Fruit fly (Drosophila melanogaster) whole organism, pupa: ENCODE measurements around the gene CG13896.

Experiments used
- CG10348 ChIP-seq: fragments of 200-800 bp; sonication (Bioruptor generic); IDR thresholded peaks from 2 replicates; pipeline ENCODE4 v1.3.6; 2022; ENCODE audit warnings: missing biosample characterization, missing genetic modification characterization
- CG12605 ChIP-seq: fragments of 200-800 bp; sonication (Bioruptor generic); IDR thresholded peaks from 2 replicates; pipeline ENCODE4 v1.3.6; 2022; ENCODE audit warnings: missing biosample characterization, missing genetic modification characterization
- CG13204 ChIP-seq: fragments of 200-800 bp; sonication (Bioruptor generic); optimal IDR thresholded peaks from 2 replicates; lab custom pipeline; 2018; ENCODE audit warnings: missing biosample characterization, mild to moderate bottlenecking, missing genetic modification characterization, moderate library complexity
- CG14655 ChIP-seq: fragments of 200-800 bp; sonication (Bioruptor generic); optimal IDR thresholded peaks from 3 replicates; lab custom pipeline; 2017; ENCODE audit warnings: mild to moderate bottlenecking, missing biosample characterization, missing genetic modification reagents, missing genetic modification characterization
- CG15710 ChIP-seq: fragments of 200-800 bp; sonication (Bioruptor generic); optimal IDR thresholded peaks from 2 replicates; lab custom pipeline; 2018; ENCODE audit warnings: missing biosample characterization, mild to moderate bottlenecking, missing genetic modification characterization, moderate library complexity
- CG17806 ChIP-seq: fragments of 200-800 bp; sonication (Bioruptor generic); optimal IDR thresholded peaks from 2 replicates; lab custom pipeline; 2018; ENCODE audit warnings: missing biosample characterization, mild to moderate bottlenecking, missing genetic modification characterization, moderate library complexity
- CG32121 ChIP-seq: fragments of 200-800 bp; sonication (Bioruptor generic); IDR thresholded peaks from 2 replicates; pipeline ENCODE4 v1.3.6; 2022; ENCODE audit warnings: missing biosample characterization, missing genetic modification characterization
- CG34367 ChIP-seq: fragments of 200-800 bp; sonication (Bioruptor generic); optimal IDR thresholded peaks from 2 replicates; lab custom pipeline; 2018; ENCODE audit warnings: missing biosample characterization, mild to moderate bottlenecking, missing genetic modification characterization
- CG4496 ChIP-seq: fragments of 200-800 bp; sonication (Bioruptor generic); IDR thresholded peaks from 3 replicates; pipeline ENCODE4 v1.3.6; 2022; ENCODE audit warnings: missing biosample characterization, missing genetic modification characterization
- CG8159 ChIP-seq: fragments of 200-800 bp; sonication (Bioruptor generic); optimal IDR thresholded peaks from 3 replicates; lab custom pipeline; 2018; ENCODE audit warnings: missing biosample characterization, mild to moderate bottlenecking, missing genetic modification characterization, moderate library complexity
- CG8301 ChIP-seq: fragments of 200-800 bp; sonication (Bioruptor generic); optimal IDR thresholded peaks from 2 replicates; lab custom pipeline; 2018; ENCODE audit warnings: missing biosample characterization, mild to moderate bottlenecking, missing genetic modification characterization
- CG9948 ChIP-seq: fragments of 200-800 bp; sonication (Bioruptor generic); optimal IDR thresholded peaks from 2 replicates; lab custom pipeline; 2018; ENCODE audit warnings: missing biosample characterization, mild to moderate bottlenecking, missing genetic modification characterization, moderate library complexity
- D1 ChIP-seq: fragments of 200-800 bp; sonication (Bioruptor generic); optimal IDR thresholded peaks from 2 replicates; lab custom pipeline; 2018; ENCODE audit warnings: missing biosample characterization, mild to moderate bottlenecking, missing genetic modification characterization, moderate library complexity
- EcR ChIP-seq: fragments of 200-800 bp; sonication (Bioruptor generic); optimal IDR thresholded peaks from 3 replicates; lab custom pipeline; 2019; ENCODE audit warnings: missing biosample characterization, missing genetic modification characterization, mild to moderate bottlenecking, moderate library complexity, missing genetic modification reagents
- Ets98B ChIP-seq: fragments of 200-800 bp; sonication (Bioruptor generic); IDR thresholded peaks from 2 replicates; pipeline ENCODE4 v1.3.6; 2022; ENCODE audit warnings: missing biosample characterization, missing genetic modification characterization
- Pif1A ChIP-seq: fragments of 200-800 bp; sonication (Bioruptor generic); optimal IDR thresholded peaks from 3 replicates; lab custom pipeline; 2016; ENCODE audit warnings: missing biosample characterization, missing genetic modification characterization
- Pif1B ChIP-seq: fragments of 200-800 bp; sonication (Bioruptor generic); optimal IDR thresholded peaks from 3 replicates; lab custom pipeline; 2016; ENCODE audit warnings: missing biosample characterization, missing genetic modification characterization
- Snoo ChIP-seq: fragments of 200-800 bp; sonication (Bioruptor generic); optimal IDR thresholded peaks from 3 replicates; lab custom pipeline; 2017; ENCODE audit warnings: missing biosample characterization, mild to moderate bottlenecking, missing genetic modification characterization, inconsistent platforms
- fd96Ca ChIP-seq: fragments of 200-800 bp; sonication (Bioruptor generic); IDR thresholded peaks from 3 replicates; pipeline ENCODE4 v1.3.6; 2022; ENCODE audit warnings: missing biosample characterization, missing genetic modification characterization
- gl ChIP-seq: fragments of 200-800 bp; sonication (Bioruptor generic); optimal IDR thresholded peaks from 2 replicates; lab custom pipeline; 2018; ENCODE audit warnings: missing biosample characterization, mild to moderate bottlenecking, missing genetic modification characterization
- rn ChIP-seq: fragments of 200-800 bp; sonication (Bioruptor generic); IDR thresholded peaks from 2 replicates; pipeline ENCODE4 v1.3.6; 2022; ENCODE audit warnings: missing biosample characterization, missing genetic modification characterization

CG13896 gene

DNA sequence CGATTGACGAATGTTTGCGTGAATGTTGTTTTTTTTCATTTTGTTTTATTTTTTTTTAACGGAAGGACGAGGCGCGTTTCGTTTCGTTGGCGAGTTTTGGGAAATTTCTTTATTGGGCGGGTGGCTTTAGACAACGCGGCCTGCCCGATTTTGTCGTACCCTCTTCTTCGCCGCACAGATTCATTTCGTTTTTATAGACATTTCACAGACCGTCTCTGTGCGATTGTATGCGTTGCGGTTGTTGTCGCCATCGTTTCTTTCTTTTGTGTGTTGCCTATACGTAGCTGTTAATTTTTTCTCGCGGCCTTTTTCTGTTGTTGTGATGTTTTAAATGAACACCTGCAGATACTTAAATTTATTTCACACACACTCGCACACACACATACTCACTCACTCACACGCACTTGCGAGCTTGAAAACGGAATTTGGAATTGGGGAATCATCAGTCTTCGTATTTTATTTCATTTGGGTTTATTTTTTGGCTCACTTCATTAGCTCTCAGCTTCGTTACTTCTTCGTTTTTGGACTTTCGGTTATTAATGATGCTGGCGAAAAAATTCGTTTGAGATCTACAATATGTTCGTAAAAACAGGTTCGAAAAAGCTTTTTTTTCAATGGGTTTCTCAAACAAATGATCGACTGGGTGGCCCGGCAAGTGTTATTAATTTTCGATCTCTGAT is 39.1 kb upstream of the CG13896 start:
- TF ChIP-seq CG9948 (tag; lab: Kevin White, UChicago): no peak
- TF ChIP-seq Ets98B: no peak
- TF ChIP-seq CG32121: peak; percentile 24; the same call in 1 of the 2 replicates
- no peak for TF ChIP-seq gl (tag; lab: Kevin White, UChicago)
- no peak for TF ChIP-seq fd96Ca (GFP tag; lab: Robert Waterston, UW)

- TF ChIP-seq CG14655 (GFP tag; lab: Kevin White, UChicago) (no peak), Snoo (tag; lab: Kevin White, UChicago) (peak; percentile 67), CG8159 (tag; lab: Kevin White, UChicago) (peak; percentile 26), EcR (GFP tag; lab: Kevin White, UChicago) (peak; percentile 52), CG10348 (GFP tag; lab: Robert Waterston, UW) (no peak), CG32121 (peak; percentile 54), CG13204 (peak; percentile 77), CG9948 (tag; lab: Kevin White, UChicago) (no peak), Pif1B (GFP tag; lab: Kevin White, UChicago) (peak; percentile 79), CG15710 (peak; percentile 28), Ets98B (peak; percentile 74; the same call in 1 of the 2 replicates), CG8301 (no peak), CG34367 (peak; percentile 21), CG4496 (peak; percentile 86), fd96Ca (GFP tag; lab: Robert Waterston, UW) (peak; percentile 64; the same call in 2 of the 3 replicates), gl (tag; lab: Kevin White, UChicago) (peak; percentile 47), Pif1A (GFP tag; lab: Kevin White, UChicago) (peak; percentile 55), CG12605 (GFP tag; lab: Robert Waterston, UW) (peak; percentile 85)
These were observed 37.5 kb upstream of the CG13896 start, which contains the start of gene emc for dm6 chr3L:749199-749538. emc (plus strand) TSS chr3L:749400.

- peak; percentile 35; the same call in 1 of the 2 replicates for TF ChIP-seq CG32121
- TF ChIP-seq CG15710: no peak
- TF ChIP-seq CG8159 (tag; lab: Kevin White, UChicago): no peak
- no peak for TF ChIP-seq CG10348 (GFP tag; lab: Robert Waterston, UW)
- peak; percentile 75 for TF ChIP-seq CG12605 (GFP tag; lab: Robert Waterston, UW)
- TF ChIP-seq rn (GFP tag; lab: Robert Waterston, UW): no peak
- no peak for TF ChIP-seq Snoo (tag; lab: Kevin White, UChicago)
- peak; percentile 42 for TF ChIP-seq gl (tag; lab: Kevin White, UChicago)
- TF ChIP-seq EcR (GFP tag; lab: Kevin White, UChicago): no peak
- TF ChIP-seq CG34367: no peak
- no peak for TF ChIP-seq CG9948 (tag; lab: Kevin White, UChicago)
- TF ChIP-seq CG17806 (tag; lab: Kevin White, UChicago): no peak
- TF ChIP-seq D1 (tag; lab: Kevin White, UChicago): no peak
- TF ChIP-seq Ets98B: peak; percentile 51; the same call in 1 of the 2 replicates
- TF ChIP-seq CG4496: no peak
- peak; percentile 5 for TF ChIP-seq CG13204
- TF ChIP-seq CG8301: peak; percentile 3
- no peak; the same call in 2 of the 3 replicates for TF ChIP-seq fd96Ca (GFP tag; lab: Robert Waterston, UW)
- TF ChIP-seq Pif1B (GFP tag; lab: Kevin White, UChicago): no peak
- no peak for TF ChIP-seq CG14655 (GFP tag; lab: Kevin White, UChicago)
- TF ChIP-seq Pif1A (GFP tag; lab: Kevin White, UChicago): no peak
These were observed 36.9 kb upstream of the CG13896 start for dm6 chr3L:748329-749198.

DNA sequence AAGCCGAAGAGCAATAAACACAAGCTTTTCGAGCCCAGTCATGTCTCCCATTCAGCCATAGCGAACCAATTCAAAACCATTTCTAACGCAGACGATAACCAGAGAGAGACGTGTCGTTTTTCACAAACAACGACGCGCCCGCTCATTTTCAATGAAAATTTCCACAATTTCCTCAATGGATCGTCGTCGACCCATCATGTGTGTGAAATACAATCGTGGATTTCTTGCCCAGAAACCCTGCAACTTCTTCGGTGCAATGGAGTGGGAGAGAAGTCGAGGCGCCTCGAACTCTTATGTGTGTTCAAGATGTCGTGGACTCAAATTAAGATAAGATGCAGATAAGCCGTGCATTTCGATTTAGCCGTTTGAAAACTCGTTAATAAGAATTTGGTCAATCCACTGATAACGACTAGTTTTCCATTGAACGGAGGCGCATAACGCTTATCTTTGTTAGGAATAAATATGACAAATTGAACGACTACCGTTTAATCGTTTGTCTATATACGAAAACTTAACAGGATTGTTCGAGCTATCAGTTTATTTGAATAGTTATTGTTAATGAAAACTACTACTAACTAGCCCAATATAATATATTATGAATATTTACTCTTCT is 36.2 kb upstream of the CG13896 start:
- TF ChIP-seq D1 (tag; lab: Kevin White, UChicago) (no peak), CG12605 (GFP tag; lab: Robert Waterston, UW) (no peak), CG10348 (GFP tag; lab: Robert Waterston, UW) (no peak), CG17806 (tag; lab: Kevin White, UChicago) (no peak)

DNA sequence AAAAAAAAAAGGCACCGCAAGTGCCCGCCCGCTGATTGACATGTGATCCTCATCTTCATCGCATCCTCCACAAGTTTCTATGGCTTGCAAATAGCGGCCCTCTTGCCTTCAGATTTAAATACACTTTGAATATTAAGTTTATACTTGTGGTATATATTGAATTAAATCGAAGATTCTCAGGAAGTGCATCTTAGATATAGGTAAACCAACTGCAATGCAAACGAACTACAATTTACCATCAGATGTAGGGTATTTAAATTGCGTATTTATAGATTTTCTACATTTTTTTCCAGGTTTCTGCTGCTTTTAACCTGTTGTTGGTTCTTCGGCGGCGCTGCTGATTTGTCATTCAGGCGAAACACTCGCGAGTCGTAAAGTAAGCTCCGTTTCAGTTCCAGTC is 35.4 kb upstream of the CG13896 start:
- TF ChIP-seq CG15710 (peak; percentile 65), CG34367 (peak; percentile 40), CG13204 (peak; percentile 15), gl (tag; lab: Kevin White, UChicago) (no peak), CG17806 (tag; lab: Kevin White, UChicago) (peak; percentile 51), CG8159 (tag; lab: Kevin White, UChicago) (peak; percentile 68), Pif1A (GFP tag; lab: Kevin White, UChicago) (no peak), rn (GFP tag; lab: Robert Waterston, UW) (no peak), CG14655 (GFP tag; lab: Kevin White, UChicago) (peak; percentile 15), CG9948 (tag; lab: Kevin White, UChicago) (peak; percentile 43), Pif1B (GFP tag; lab: Kevin White, UChicago) (no peak), CG8301 (no peak), Snoo (tag; lab: Kevin White, UChicago) (no peak), D1 (tag; lab: Kevin White, UChicago) (no peak), CG12605 (GFP tag; lab: Robert Waterston, UW) (no peak)
